Fruit fly (Drosophila melanogaster) whole organism, wandering third instar larva: ENCODE data around the gene lqfR.

ENCODE experiments used
- Abd-B ChIP-seq: fragments of >200 bp; optimal IDR thresholded peaks from 2 replicates; lab custom pipeline; 2017; ENCODE audit warnings: missing biosample characterization, missing genetic modification characterization
- CG9705 ChIP-seq: fragments of 200-800 bp; sonication (Bioruptor generic); optimal IDR thresholded peaks from 2 replicates; lab custom pipeline; 2018; ENCODE audit warnings: missing biosample characterization, mild to moderate bottlenecking, missing genetic modification characterization
- Jra ChIP-seq: sonication (Bioruptor generic); optimal IDR thresholded peaks from 2 replicates; lab custom pipeline; 2016; ENCODE audit warnings: missing biosample characterization, missing genetic modification characterization
- N ChIP-seq: fragments of >200 bp; optimal IDR thresholded peaks from 2 replicates; lab custom pipeline; 2018; ENCODE audit warnings: missing biosample characterization, missing external identifiers, missing genetic modification characterization
- OdsH ChIP-seq: fragments of 200-800 bp; sonication (Bioruptor generic); optimal IDR thresholded peaks from 2 replicates; lab custom pipeline; 2016; ENCODE audit warnings: missing biosample characterization, mild to moderate bottlenecking, missing genetic modification characterization
- br ChIP-seq: fragments of 200-800 bp; sonication (Bioruptor generic); optimal IDR thresholded peaks from 2 replicates; lab custom pipeline; 2016; ENCODE audit warnings: missing biosample characterization, missing genetic modification characterization
- fru ChIP-seq: fragments of 200-800 bp; sonication (Bioruptor generic); optimal IDR thresholded peaks from 3 replicates; lab custom pipeline; 2016; ENCODE audit warnings: missing biosample characterization, mild to moderate bottlenecking, missing genetic modification characterization
- lola ChIP-seq: fragments of >200 bp; optimal IDR thresholded peaks from 2 replicates; lab custom pipeline; 2017; ENCODE audit warnings: missing biosample characterization, missing genetic modification characterization
- pan ChIP-seq: fragments of >200 bp; optimal IDR thresholded peaks from 2 replicates; lab custom pipeline; 2017
- sage ChIP-seq: fragments of 200-800 bp; sonication (Bioruptor generic); optimal IDR thresholded peaks from 2 replicates; lab custom pipeline; 2016; ENCODE audit warnings: missing biosample characterization, mild to moderate bottlenecking, missing genetic modification characterization
- woc ChIP-seq: sonication (Bioruptor generic); optimal IDR thresholded peaks from 2 replicates; lab custom pipeline; 2016; ENCODE audit warnings: missing biosample characterization, mild to moderate bottlenecking, missing genetic modification characterization

- TF ChIP-seq pan (lab: Kevin White, UChicago): no peak
- no peak for TF ChIP-seq Abd-B
- TF ChIP-seq br: no peak
- TF ChIP-seq sage (GFP tag; lab: Kevin White, UChicago): no peak
- TF ChIP-seq CG9705 (GFP tag; lab: Kevin White, UChicago): no peak
- TF ChIP-seq Jra (GFP tag; lab: Kevin White, UChicago): no peak
- TF ChIP-seq N (GFP tag; lab: Kevin White, UChicago): no peak
- TF ChIP-seq OdsH (GFP tag; lab: Kevin White, UChicago): no peak
- TF ChIP-seq fru (GFP tag; lab: Kevin White, UChicago): no peak
- peak; percentile 46 for TF ChIP-seq woc (GFP tag; lab: Kevin White, UChicago)
- TF ChIP-seq lola: no peak
Observed at dm6 chr3R:22447874-22448254, 36.8 kb downstream of the lqfR start, which contains the start of gene CG34376.
